Worm (Caenorhabditis elegans): ENCODE measurements around the gene C54H2.4.

C54H2.4 gene

ce11 chrX:5810677-5811076, 40.1 kb upstream of the C54H2.4 start:
- TF ChIP-seq nhr-25 (tag; optimal IDR thresholded peaks at IDR 0.05) (peak; percentile 85), mdl-1 (tag; optimal IDR thresholded peaks at IDR 0.05) (peak; percentile 17), pha-4 (tag; optimal IDR thresholded peaks at IDR 0.05) (no peak), elt-1 (tag; optimal IDR thresholded peaks at IDR 0.05) (peak; percentile 9), zag-1 (tag; optimal IDR thresholded peaks at IDR 0.05) (no peak)

ce11 chrX:5805872-5806472, 35.4 kb upstream of the C54H2.4 start, which contains the start of gene F13D11.3:
Gene F13D11.3 (minus strand): TSS chrX:5805922.
- peak; percentile 2 for TF ChIP-seq nfya-1 (tag; optimal IDR thresholded peaks at IDR 0.05; ENCODE audit: insufficient read depth)
- TF ChIP-seq pha-4 (tag; optimal IDR thresholded peaks at IDR 0.05): peak; percentile 40
- TF ChIP-seq ceh-9 (tag; optimal IDR thresholded peaks at IDR 0.05): no peak

- no peak for TF ChIP-seq unc-39 (tag; optimal IDR thresholded peaks at IDR 0.05)
- peak; percentile 24 for TF ChIP-seq nhr-23 (tag; optimal IDR thresholded peaks at IDR 0.05)
- TF ChIP-seq nhr-25 (tag; optimal IDR thresholded peaks at IDR 0.05): peak; percentile 91
- TF ChIP-seq unc-62 (GFP tag; optimal IDR thresholded peaks at IDR 0.05): peak; percentile 46
These were observed 32.9 kb upstream of the C54H2.4 start for ce11 chrX:5803492-5803891.

- TF ChIP-seq fkh-10 (GFP tag; optimal IDR thresholded peaks at IDR 0.05) (no peak), elt-3 (tag; optimal IDR thresholded peaks at IDR 0.05) (no peak), ztf-4 (tag; optimal IDR thresholded peaks at IDR 0.05) (no peak), tbx-2 (tag; optimal IDR thresholded peaks at IDR 0.05) (no peak), zag-1 (tag; optimal IDR thresholded peaks at IDR 0.05) (no peak), nhr-11 (tag; optimal IDR thresholded peaks at IDR 0.05) (no peak), lsy-12 (tag; optimal IDR thresholded peaks at IDR 0.05) (no peak), daf-12 (tag; optimal IDR thresholded peaks at IDR 0.05) (no peak)
These were observed 32.0 kb upstream of the C54H2.4 start for ce11 chrX:5802582-5802981.

- TF ChIP-seq nhr-67 (tag; optimal IDR thresholded peaks at IDR 0.05): no peak
- peak; percentile 60 for TF ChIP-seq pha-4 (tag; optimal IDR thresholded peaks at IDR 0.05)
- TF ChIP-seq eor-1 (tag; optimal IDR thresholded peaks at IDR 0.05): peak in 1 of 2 experiments; percentile 72
- TF ChIP-seq ztf-11 (tag; optimal IDR thresholded peaks at IDR 0.05): peak; percentile 26
- TF ChIP-seq nhr-25 (tag; optimal IDR thresholded peaks at IDR 0.05): peak; percentile 85
- peak; percentile 37 for TF ChIP-seq unc-39 (tag; optimal IDR thresholded peaks at IDR 0.05)
- peak; percentile 78 for TF ChIP-seq nhr-43 (tag; optimal IDR thresholded peaks at IDR 0.05; ENCODE audit: poor library complexity, severe bottlenecking)
- peak; percentile 72 for TF ChIP-seq zag-1 (tag; optimal IDR thresholded peaks at IDR 0.05)
- peak; percentile 59 for TF ChIP-seq nhr-23 (tag; optimal IDR thresholded peaks at IDR 0.05)
- no peak for TF ChIP-seq ceh-9 (tag; optimal IDR thresholded peaks at IDR 0.05)
- no peak for TF ChIP-seq ZK546.5 (tag; optimal IDR thresholded peaks at IDR 0.05)
- peak; percentile 77 for TF ChIP-seq jun-1 (tag; optimal IDR thresholded peaks at IDR 0.05)
- peak; percentile 87 for TF ChIP-seq tbx-2 (tag; optimal IDR thresholded peaks at IDR 0.05)
- no peak for TF ChIP-seq nhr-12 (tag; optimal IDR thresholded peaks at IDR 0.05)
- peak; percentile 79 for TF ChIP-seq egl-27 (tag; optimal IDR thresholded peaks at IDR 0.05)
- peak; percentile 21 for TF ChIP-seq nhr-77 (tag; optimal IDR thresholded peaks at IDR 0.05)
- no peak for TF ChIP-seq skn-1 (tag; optimal IDR thresholded peaks at IDR 0.05)
- peak; percentile 35 for TF ChIP-seq snpc-4 (tag; optimal IDR thresholded peaks at IDR 0.05)
- TF ChIP-seq nfya-1 (tag; optimal IDR thresholded peaks at IDR 0.05; ENCODE audit: insufficient read depth): peak; percentile 87
- no peak for TF ChIP-seq daf-12 (tag; optimal IDR thresholded peaks at IDR 0.05)
- peak; percentile 22 for TF ChIP-seq ama-1 (optimal IDR thresholded peaks at IDR 0.05)
- TF ChIP-seq elt-1 (tag; optimal IDR thresholded peaks at IDR 0.05): no peak
- TF ChIP-seq fos-1 (tag; optimal IDR thresholded peaks at IDR 0.05): no peak
- no peak for TF ChIP-seq mdl-1 (tag; optimal IDR thresholded peaks at IDR 0.05)
- TF ChIP-seq ztf-4 (tag; optimal IDR thresholded peaks at IDR 0.05): peak; percentile 85
- no peak for TF ChIP-seq mml-1 (tag; optimal IDR thresholded peaks at IDR 0.05)
- TF ChIP-seq egl-5 (tag; optimal IDR thresholded peaks at IDR 0.05): peak; percentile 78
- TF ChIP-seq aly-2 (tag; optimal IDR thresholded peaks at IDR 0.05): peak; percentile 10
- peak in 1 of 3 experiments; percentile 76 for TF ChIP-seq elt-3 (tag; optimal IDR thresholded peaks at IDR 0.05)
- TF ChIP-seq R02D3.7 (tag; optimal IDR thresholded peaks at IDR 0.05): peak; percentile 14
- TF ChIP-seq nhr-11 (tag; optimal IDR thresholded peaks at IDR 0.05): peak; percentile 66
- no peak for TF ChIP-seq nhr-76 (tag; optimal IDR thresholded peaks at IDR 0.05)
- peak; percentile 98 for TF ChIP-seq hmg-11 (tag; optimal IDR thresholded peaks at IDR 0.05)
- peak; percentile 70 for TF ChIP-seq ceh-82 (tag; optimal IDR thresholded peaks at IDR 0.05)
- peak; percentile 2 for TF ChIP-seq lin-15B (tag; optimal IDR thresholded peaks at IDR 0.05)
- TF ChIP-seq lsy-12 (tag; optimal IDR thresholded peaks at IDR 0.05): peak; percentile 88
- peak; percentile 82 for TF ChIP-seq lin-39 (tag; optimal IDR thresholded peaks at IDR 0.05)
- peak; percentile 27 for TF ChIP-seq fkh-2 (tag; optimal IDR thresholded peaks at IDR 0.05)
- peak; percentile 55 for TF ChIP-seq fkh-10 (GFP tag; optimal IDR thresholded peaks at IDR 0.05)
- TF ChIP-seq nhr-237 (tag; optimal IDR thresholded peaks at IDR 0.05): no peak
- TF ChIP-seq nhr-28 (tag; optimal IDR thresholded peaks at IDR 0.05): no peak
These were observed 30.6 kb upstream of the C54H2.4 start for ce11 chrX:5801156-5801592.

Measured in whole organism, L3 larva.